Worm (Caenorhabditis elegans) whole organism, L3 larva: Measurements from ENCODE around the gene actl-1.

Experiments
- R02D3.7 ChIP-seq: fragments of 150-350 bp; optimal IDR thresholded peaks from 2 replicates; lab custom pipeline; 2014; ENCODE audit warnings: missing biosample characterization, missing genetic modification characterization
- ZK546.5 ChIP-seq: sonication (generic microtip); optimal IDR thresholded peaks from 2 replicates; lab custom pipeline; 2017; ENCODE audit warnings: missing biosample characterization, missing genetic modification characterization
- aly-2 ChIP-seq: fragments of 150-350 bp; optimal IDR thresholded peaks from 2 replicates; lab custom pipeline; 2014; ENCODE audit warnings: missing biosample characterization, missing genetic modification characterization
- ama-1 ChIP-seq: fragments of 150-350 bp; optimal IDR thresholded peaks from 2 replicates; lab custom pipeline; 2018
- ceh-28 ChIP-seq: fragments of 150-350 bp; optimal IDR thresholded peaks from 2 replicates; lab custom pipeline; 2014; ENCODE audit warnings: missing biosample characterization, missing genetic modification reagents, missing genetic modification characterization
- ceh-82 ChIP-seq: fragments of 150-350 bp; optimal IDR thresholded peaks from 2 replicates; lab custom pipeline; 2014; ENCODE audit warnings: missing biosample characterization, missing genetic modification characterization
- ceh-9 ChIP-seq: sonication (generic microtip); optimal IDR thresholded peaks from 2 replicates; lab custom pipeline; 2018; ENCODE audit warnings: missing biosample characterization, missing genetic modification characterization
- daf-12 ChIP-seq: fragments of 150-350 bp; optimal IDR thresholded peaks from 2 replicates; lab custom pipeline; 2014; ENCODE audit warnings: missing biosample characterization, missing genetic modification reagents, missing genetic modification characterization
- egl-27 ChIP-seq: sonication (generic microtip); optimal IDR thresholded peaks from 4 replicates; lab custom pipeline; 2017; ENCODE audit warnings: missing biosample characterization, missing genetic modification reagents, missing genetic modification characterization
- elt-1 ChIP-seq: fragments of 150-350 bp; optimal IDR thresholded peaks from 2 replicates; lab custom pipeline; 2014; ENCODE audit warnings: missing biosample characterization, missing genetic modification characterization
- elt-2 ChIP-seq: sonication (generic microtip); optimal IDR thresholded peaks from 2 replicates; lab custom pipeline; 2016; ENCODE audit warnings: missing genetic modification reagents, mild to moderate bottlenecking, missing genetic modification characterization, missing compliant biosample characterization
- elt-3 ChIP-seq, 3 experiments: fragments of 150-350 bp in 1 of 3; sonication (generic microtip) in 2 of 3; optimal IDR thresholded peaks; 2 replicates in 2 of 3; 4 replicates in 1 of 3; lab custom pipeline; 2014 to 2017; ENCODE audit warnings: missing biosample characterization in 3 of 3, missing genetic modification characterization in 3 of 3
- eor-1 ChIP-seq, 2 experiments: fragments of 150-350 bp; optimal IDR thresholded peaks; 2 replicates each; lab custom pipeline; 2014 to 2018; ENCODE audit warnings: missing biosample characterization in 2 of 2, missing genetic modification characterization in 2 of 2
- fos-1 ChIP-seq: fragments of 150-350 bp; optimal IDR thresholded peaks from 2 replicates; lab custom pipeline; 2014; ENCODE audit warnings: missing biosample characterization, missing genetic modification characterization
- hmg-11 ChIP-seq: sonication (generic microtip); optimal IDR thresholded peaks from 2 replicates; lab custom pipeline; 2016; ENCODE audit warnings: missing genetic modification characterization, missing compliant biosample characterization
- jun-1 ChIP-seq: fragments of 150-350 bp; optimal IDR thresholded peaks from 2 replicates; lab custom pipeline; 2014; ENCODE audit warnings: missing biosample characterization, missing genetic modification reagents, missing genetic modification characterization
- lin-15B ChIP-seq: fragments of 150-350 bp; optimal IDR thresholded peaks from 2 replicates; lab custom pipeline; 2014; ENCODE audit warnings: missing biosample characterization, missing genetic modification characterization
- lin-39 ChIP-seq: fragments of 150-350 bp; optimal IDR thresholded peaks from 2 replicates; lab custom pipeline; 2018; ENCODE audit warnings: missing biosample characterization, missing genetic modification reagents, missing genetic modification characterization
- mdl-1 ChIP-seq: fragments of 150-350 bp; optimal IDR thresholded peaks from 2 replicates; lab custom pipeline; 2014; ENCODE audit warnings: missing biosample characterization, missing genetic modification characterization
- mml-1 ChIP-seq: fragments of 150-350 bp; sonication (generic microtip); optimal IDR thresholded peaks from 3 replicates; lab custom pipeline; 2014; ENCODE audit warnings: missing biosample characterization, missing genetic modification characterization
- nfya-1 ChIP-seq: sonication (generic microtip); optimal IDR thresholded peaks from 2 replicates; lab custom pipeline; 2017; ENCODE audit warnings: missing genetic modification characterization, mild to moderate bottlenecking, missing compliant biosample characterization, antibody characterized with exemption, moderate library complexity; ENCODE audit not compliant: insufficient read depth
- nhr-23 ChIP-seq: fragments of 150-350 bp; optimal IDR thresholded peaks from 2 replicates; lab custom pipeline; 2014; ENCODE audit warnings: missing biosample characterization, missing genetic modification reagents, missing genetic modification characterization
- nhr-237 ChIP-seq: fragments of 150-350 bp; optimal IDR thresholded peaks from 2 replicates; lab custom pipeline; 2014; ENCODE audit warnings: missing biosample characterization, missing genetic modification characterization
- nhr-25 ChIP-seq: sonication (generic microtip); optimal IDR thresholded peaks from 2 replicates; lab custom pipeline; 2017; ENCODE audit warnings: missing biosample characterization, missing genetic modification characterization
- nhr-67 ChIP-seq: fragments of 150-350 bp; optimal IDR thresholded peaks from 2 replicates; lab custom pipeline; 2014; ENCODE audit warnings: missing biosample characterization, missing genetic modification characterization
- nhr-76 ChIP-seq: fragments of 150-350 bp; sonication (generic microtip); optimal IDR thresholded peaks from 5 replicates; lab custom pipeline; 2014; ENCODE audit warnings: missing biosample characterization, missing genetic modification characterization
- nhr-77 ChIP-seq: fragments of 150-350 bp; optimal IDR thresholded peaks from 2 replicates; lab custom pipeline; 2014; ENCODE audit warnings: missing biosample characterization, missing genetic modification characterization
- pha-4 ChIP-seq: fragments of 150-350 bp; optimal IDR thresholded peaks from 2 replicates; lab custom pipeline; 2014; ENCODE audit warnings: missing biosample characterization, missing genetic modification reagents, missing genetic modification characterization
- pqm-1 ChIP-seq: fragments of 150-350 bp; optimal IDR thresholded peaks from 2 replicates; lab custom pipeline; 2017; ENCODE audit warnings: missing biosample characterization, missing genetic modification characterization, inconsistent platforms
- sea-2 ChIP-seq: fragments of 150-350 bp; sonication (generic microtip); optimal IDR thresholded peaks from 4 replicates; lab custom pipeline; 2014; ENCODE audit warnings: missing biosample characterization, missing genetic modification reagents, missing genetic modification characterization
- skn-1 ChIP-seq: fragments of 150-350 bp; optimal IDR thresholded peaks from 2 replicates; lab custom pipeline; 2014; ENCODE audit warnings: missing biosample characterization, missing genetic modification characterization
- snpc-4 ChIP-seq: fragments of 150-350 bp; optimal IDR thresholded peaks from 2 replicates; lab custom pipeline; 2014; ENCODE audit warnings: missing biosample characterization, missing genetic modification characterization
- unc-39 ChIP-seq: sonication (generic microtip); optimal IDR thresholded peaks from 4 replicates; lab custom pipeline; 2017; ENCODE audit warnings: missing biosample characterization, missing genetic modification characterization

Gene actl-1

ce11 chrX:6476540-6476939, 23.1 kb downstream of the actl-1 start, which contains the start of gene C15B12.1:
TSS of gene C15B12.1 (plus strand) at chrX:6476810.
- TF ChIP-seq pqm-1 (tag; lab: Kevin White, UChicago) (peak; percentile 76), nhr-67 (no peak), elt-2 (tag; lab: Kevin White, UChicago) (peak; percentile 67)

- TF ChIP-seq ama-1 (lab: Kevin White, UChicago) = no peak
- TF ChIP-seq ceh-9 (tag; lab: Kevin White, UChicago) = no peak
- TF ChIP-seq fos-1 (tag; lab: Kevin White, UChicago) = no peak
- TF ChIP-seq R02D3.7 (tag; lab: Kevin White, UChicago) = no peak
- no peak for TF ChIP-seq mml-1 (tag; lab: Kevin White, UChicago)
- no peak for TF ChIP-seq ceh-28 (tag; lab: Kevin White, UChicago)
- TF ChIP-seq jun-1 (tag; lab: Kevin White, UChicago) = no peak
- TF ChIP-seq ceh-82 (tag; lab: Kevin White, UChicago) = no peak
- no peak for TF ChIP-seq nfya-1 (tag; lab: Kevin White, UChicago)
Observed at ce11 chrX:6473698-6474314, 25.8 kb downstream of the actl-1 start, which contains the start of the genes C15B12.4 and C15B12.8. TSS of gene C15B12.4 (minus strand) at chrX:6473748. TSS of gene C15B12.8 (plus strand) at chrX:6474264.

- TF ChIP-seq daf-12 (tag; lab: Kevin White, UChicago) (no peak), ceh-82 (tag; lab: Kevin White, UChicago) (no peak)
- TF ChIP-seq, all 47 proteins: peak for 0
Observed at ce11 chrX:6468499-6468898, 31.1 kb downstream of the actl-1 start, which contains the start of gene C15B12.9. TSS of gene C15B12.9 (plus strand) at chrX:6468799.

- TF ChIP-seq ZK546.5 (no peak), ceh-82 (tag; lab: Kevin White, UChicago) (no peak)
Observed at ce11 chrX:6467462-6467861, 32.2 kb downstream of the actl-1 start, which contains the start of gene C15B12.3. TSS of gene C15B12.3 (minus strand) at chrX:6467562.

ce11 chrX:6462995-6463462, 36.6 kb downstream of the actl-1 start, which contains the start of gene C15B12.2:
TSS of gene C15B12.2 (plus strand) at chrX:6463412.
- TF ChIP-seq nhr-237 (no peak), elt-2 (tag; lab: Kevin White, UChicago) (peak; percentile 82), ceh-28 (tag; lab: Kevin White, UChicago) (no peak)

- TF ChIP-seq sea-2 (GFP tag; lab: Kevin White, UChicago) = no peak
- TF ChIP-seq mdl-1 = no peak
- peak; percentile 29 for TF ChIP-seq elt-2 (tag; lab: Kevin White, UChicago)
- TF ChIP-seq pqm-1 (tag; lab: Kevin White, UChicago) = peak; percentile 33
- TF ChIP-seq nhr-76 (tag; lab: Kevin White, UChicago) = no peak
- no peak for TF ChIP-seq mml-1 (tag; lab: Kevin White, UChicago)
- TF ChIP-seq nhr-23 = no peak
- TF ChIP-seq nhr-77 (tag; lab: Kevin White, UChicago) = no peak
Observed at ce11 chrX:6462479-6462878, 37.2 kb downstream of the actl-1 start.

- TF ChIP-seq hmg-11 (tag; lab: Kevin White, UChicago) (no peak), egl-27 (tag; lab: Kevin White, UChicago) (no peak), elt-1 (no peak), unc-39 (tag; lab: Kevin White, UChicago) (no peak), aly-2 (no peak), lin-15B (tag; lab: Kevin White, UChicago) (no peak), lin-39 (tag; lab: Kevin White, UChicago) (no peak), elt-3 (tag; optimal IDR thresholded peaks at IDR 0.05; lab: Kevin White, UChicago) (no peak), eor-1 (tag; optimal IDR thresholded peaks at IDR 0.05; lab: Kevin White, UChicago) (no peak), daf-12 (tag; lab: Kevin White, UChicago) (no peak), skn-1 (no peak), mml-1 (tag; lab: Kevin White, UChicago) (no peak), nfya-1 (tag; lab: Kevin White, UChicago) (no peak), pha-4 (tag; lab: Kevin White, UChicago) (no peak), nhr-25 (no peak), snpc-4 (tag; lab: Kevin White, UChicago) (no peak)
Observed at ce11 chrX:6461729-6462128, 37.9 kb downstream of the actl-1 start, which contains the start of gene K04E7.1. TSS of gene K04E7.1 (plus strand) at chrX:6462029.
